Fruit fly (Drosophila melanogaster): ENCODE data around the gene CG13877.

CG13877 gene

DNA sequence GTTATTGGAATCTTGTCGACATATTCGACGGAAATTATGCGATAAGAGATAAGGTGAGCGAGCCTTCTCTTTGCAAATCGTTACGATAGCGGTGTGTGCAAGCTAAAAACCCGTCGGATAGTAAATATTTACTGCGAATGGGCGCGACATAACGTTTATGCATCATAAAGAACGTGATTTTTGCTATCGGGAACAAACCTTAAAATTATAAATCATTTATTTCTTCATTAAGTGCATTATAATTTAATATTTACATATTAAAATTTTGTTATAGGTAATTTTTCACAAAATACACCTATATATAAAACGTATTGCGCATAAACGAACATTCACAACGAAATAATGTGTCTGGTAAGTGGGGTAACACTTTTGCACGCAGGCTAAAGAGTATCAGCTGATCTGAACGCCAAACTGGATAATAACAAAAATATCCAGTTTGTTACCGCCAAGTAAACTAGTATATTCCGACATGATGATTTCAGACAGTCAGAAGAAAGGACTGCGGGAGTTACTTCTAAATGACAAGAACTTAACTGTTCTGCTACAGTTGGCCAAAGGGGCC is 12.1 kb upstream of the CG13877 start, which contains the start of the genes Gk1 and CG13876 (continued):
- TF ChIP-seq schlank (tag; optimal IDR thresholded peaks at IDR 0.05) (peak; percentile 90), NC2β (GFP tag; optimal IDR thresholded peaks at IDR 0.05) (no peak), PHDP (tag; optimal IDR thresholded peaks at IDR 0.05) (peak; percentile 99), tll (GFP tag; optimal IDR thresholded peaks at IDR 0.05) (peak in 1 of 2 experiments; percentile 62), CG6272 (GFP tag; IDR thresholded peaks at IDR 0.05) (peak; percentile 67), klu (GFP tag; IDR thresholded peaks at IDR 0.05) (peak; percentile 83; the same call in 1 of the 2 replicates), btn (GFP tag; optimal IDR thresholded peaks at IDR 0.05) (no peak), CG1603 (tag; optimal IDR thresholded peaks at IDR 0.05) (peak; percentile 76), CG12942 (GFP tag; optimal IDR thresholded peaks at IDR 0.05) (peak; percentile 91), Nf-YA (GFP tag; IDR thresholded peaks at IDR 0.05) (peak; percentile 89), Side (GFP tag; optimal IDR thresholded peaks at IDR 0.05) (peak; percentile 45), CG2889 (GFP tag; IDR thresholded peaks at IDR 0.05) (peak; percentile 69), sens (GFP tag) (no peak), MBD-R2 (GFP tag; IDR thresholded peaks at IDR 0.05) (peak; percentile 94), chm (GFP tag; IDR thresholded peaks at IDR 0.05) (peak; percentile 96), Dek (tag; optimal IDR thresholded peaks at IDR 0.05) (peak; percentile 97), CG1024 (GFP tag; IDR thresholded peaks at IDR 0.05) (peak; percentile 74), CG14441 (GFP tag; IDR thresholded peaks at IDR 0.05) (peak; percentile 90), CG43689 (GFP tag; IDR thresholded peaks at IDR 0.05) (peak; percentile 84), Six4 (GFP tag; optimal IDR thresholded peaks at IDR 0.05) (peak; percentile 86), CG2199 (GFP tag; IDR thresholded peaks at IDR 0.05) (peak; percentile 94), ac (GFP tag; optimal IDR thresholded peaks at IDR 0.05) (peak; percentile 76), B-H1 (GFP tag; IDR thresholded peaks at IDR 0.05) (peak; percentile 87), wor (GFP tag; IDR thresholded peaks at IDR 0.05) (peak; percentile 81), CrebB (tag; optimal IDR thresholded peaks at IDR 0.05) (peak; percentile 96), hb (GFP tag; IDR thresholded peaks at IDR 0.05; ENCODE audit: partially characterized antibody) (no peak), CG3407 (GFP tag; optimal IDR thresholded peaks at IDR 0.05) (peak; percentile 87), Hr39 (optimal IDR thresholded peaks at IDR 0.05) (no peak), CG11093 (GFP tag; IDR thresholded peaks at IDR 0.05) (peak; percentile 76), danr (GFP tag; IDR thresholded peaks at IDR 0.05) (peak; percentile 60; the same call in 1 of the 2 replicates), CG31388 (GFP tag; optimal IDR thresholded peaks at IDR 0.05) (peak; percentile 59), sug (tag; optimal IDR thresholded peaks at IDR 0.05) (peak; percentile 96), Nf-YB (GFP tag; optimal IDR thresholded peaks at IDR 0.05) (peak; percentile 85), E2f2 (GFP tag; IDR thresholded peaks at IDR 0.05) (peak; percentile 77), CG17328 (GFP tag; IDR thresholded peaks at IDR 0.05) (peak; percentile 96), fd3F (GFP tag; optimal IDR thresholded peaks at IDR 0.05) (peak; percentile 93), CG34422 (GFP tag; IDR thresholded peaks at IDR 0.05) (peak; percentile 93), Oli (tag; optimal IDR thresholded peaks at IDR 0.05) (peak; percentile 93), CG17359 (tag; optimal IDR thresholded peaks at IDR 0.05) (peak; percentile 96), dpn (GFP tag; optimal IDR thresholded peaks at IDR 0.05) (peak; percentile 68 to 91), CG16813 (GFP tag; IDR thresholded peaks at IDR 0.05; ENCODE audit: partially characterized antibody) (no peak), CG17829 (tag; optimal IDR thresholded peaks at IDR 0.05) (peak; percentile 97), CG4404 (GFP tag; IDR thresholded peaks at IDR 0.05) (peak; percentile 65), tx (GFP tag; optimal IDR thresholded peaks at IDR 0.05) (no peak), ham (GFP tag; IDR thresholded peaks at IDR 0.05) (peak; percentile 71; the same call in 1 of the 2 replicates), sqz (GFP tag; optimal IDR thresholded peaks at IDR 0.05) (peak; percentile 94), CG16815 (GFP tag; optimal IDR thresholded peaks at IDR 0.05) (no peak), Xbp1 (GFP tag; optimal IDR thresholded peaks at IDR 0.05) (peak; percentile 93), Tbp (GFP tag; optimal IDR thresholded peaks at IDR 0.05) (no peak), Bgb (GFP tag; IDR thresholded peaks at IDR 0.05; ENCODE audit: partially characterized antibody) (no peak), corto (GFP tag; optimal IDR thresholded peaks at IDR 0.05) (peak; percentile 94)
